Fruit fly (Drosophila melanogaster): Measurements from ENCODE around the gene Ssl1.
A peak's percentile ranks its signal among the peaks of the same experiment; 100 is the strongest.

Ssl1 gene

dm6 chr3L:22871030-22871844 lies 7.7 kb upstream of the Ssl1 start (continued):
- TF ChIP-seq CG13424 (tag; optimal IDR thresholded peaks at IDR 0.05): peak; percentile 14
- peak; percentile 69 for TF ChIP-seq BEAF-32 (GFP tag; optimal IDR thresholded peaks at IDR 0.05)
- TF ChIP-seq dimm (GFP tag; IDR thresholded peaks at IDR 0.05): no peak
- peak; percentile 4 for TF ChIP-seq CG9817 (tag; optimal IDR thresholded peaks at IDR 0.05)
- TF ChIP-seq CG6683 (GFP tag; optimal IDR thresholded peaks at IDR 0.05): no peak
- TF ChIP-seq CG32772 (GFP tag; IDR thresholded peaks at IDR 0.05): peak; percentile 12; the same call in 1 of the 2 replicates
- no peak for TF ChIP-seq caup (GFP tag; optimal IDR thresholded peaks at IDR 0.05; ENCODE audit: severe bottlenecking)
- TF ChIP-seq CG14014 (GFP tag; IDR thresholded peaks at IDR 0.05): peak; percentile 34; the same call in 1 of the 2 replicates
- TF ChIP-seq CG9609 (GFP tag; optimal IDR thresholded peaks at IDR 0.05): peak; percentile 13
- peak; percentile 74 for TF ChIP-seq amos (GFP tag; IDR thresholded peaks at IDR 0.05; ENCODE audit: partially characterized antibody)
- TF ChIP-seq knrl (GFP tag; IDR thresholded peaks at IDR 0.05; ENCODE audit: partially characterized antibody): peak; percentile 67; the same call in 2 of the 3 replicates
- TF ChIP-seq gcm (GFP tag; optimal IDR thresholded peaks at IDR 0.05): no peak
- TF ChIP-seq wek (GFP tag; optimal IDR thresholded peaks at IDR 0.05): no peak
- no peak for TF ChIP-seq CG11696 (GFP tag; IDR thresholded peaks at IDR 0.05)
- TF ChIP-seq Dad (GFP tag; optimal IDR thresholded peaks at IDR 0.05): no peak
- TF ChIP-seq Bgb (GFP tag; IDR thresholded peaks at IDR 0.05; ENCODE audit: partially characterized antibody): peak; percentile 65
- peak; percentile 41 for TF ChIP-seq CG3281 (GFP tag; optimal IDR thresholded peaks at IDR 0.05)
- peak; percentile 48 for TF ChIP-seq CG9932 (GFP tag; IDR thresholded peaks at IDR 0.05)
- TF ChIP-seq onecut (GFP tag; IDR thresholded peaks at IDR 0.05): peak; percentile 17
- no peak for TF ChIP-seq Gug (GFP tag; IDR thresholded peaks at IDR 0.05)
- TF ChIP-seq Mes4 (GFP tag; optimal IDR thresholded peaks at IDR 0.05): peak; percentile 21
- peak; percentile 77 for TF ChIP-seq Scr (GFP tag; IDR thresholded peaks at IDR 0.05; ENCODE audit: partially characterized antibody)
- no peak for TF ChIP-seq br (optimal IDR thresholded peaks at IDR 0.05)
- peak; percentile 33 for TF ChIP-seq CG7786 (GFP tag; optimal IDR thresholded peaks at IDR 0.05)
- no peak for TF ChIP-seq Hmr (GFP tag; optimal IDR thresholded peaks at IDR 0.05)
- peak; percentile 71 for TF ChIP-seq tna (GFP tag; IDR thresholded peaks at IDR 0.05; ENCODE audit: partially characterized antibody)
- TF ChIP-seq CG3407 (GFP tag; optimal IDR thresholded peaks at IDR 0.05): no peak
- TF ChIP-seq nerfin-2 (GFP tag; IDR thresholded peaks at IDR 0.05; ENCODE audit: partially characterized antibody): peak; percentile 71
- TF ChIP-seq Atf6 (GFP tag; IDR thresholded peaks at IDR 0.05): no peak
- no peak for TF ChIP-seq Asciz (GFP tag; optimal IDR thresholded peaks at IDR 0.05)
- peak; percentile 61; the same call in 1 of the 3 replicates for TF ChIP-seq CG7963 (GFP tag; IDR thresholded peaks at IDR 0.05; ENCODE audit: partially characterized antibody)
- TF ChIP-seq sob (GFP tag; IDR thresholded peaks at IDR 0.05): peak; percentile 14; the same call in 1 of the 2 replicates
- no peak for TF ChIP-seq CG6765 (GFP tag; optimal IDR thresholded peaks at IDR 0.05)
- TF ChIP-seq usp (GFP tag; optimal IDR thresholded peaks at IDR 0.05): no peak
- TF ChIP-seq bigmax (GFP tag; optimal IDR thresholded peaks at IDR 0.05): no peak
- TF ChIP-seq CG7928 (GFP tag; optimal IDR thresholded peaks at IDR 0.05): peak; percentile 6
- peak; percentile 92 for TF ChIP-seq Med (GFP tag)
- TF ChIP-seq dysf (GFP tag; IDR thresholded peaks at IDR 0.05): peak; percentile 54; the same call in 2 of the 3 replicates
- TF ChIP-seq CG11247 (GFP tag; IDR thresholded peaks at IDR 0.05): peak; percentile 41; the same call in 1 of the 2 replicates
- no peak for TF ChIP-seq CG11560 (tag; IDR thresholded peaks at IDR 0.05)
- TF ChIP-seq Chrac-16 (GFP tag; optimal IDR thresholded peaks at IDR 0.05): no peak
- 0 out of 2 replicates have a peak, but pooled peaks have one; percentile 28 for TF ChIP-seq HLH3B (GFP tag; IDR thresholded peaks at IDR 0.05)
- TF ChIP-seq Elba2 (GFP tag; optimal IDR thresholded peaks at IDR 0.05): no peak
- peak; percentile 29 for TF ChIP-seq MESR4 (GFP tag; optimal IDR thresholded peaks at IDR 0.05)
- peak; percentile 5 for TF ChIP-seq CG4282 (GFP tag; optimal IDR thresholded peaks at IDR 0.05)
- 0 out of 2 replicates have a peak, but pooled peaks have one; percentile 12 for TF ChIP-seq vvl (GFP tag; IDR thresholded peaks at IDR 0.05)
- TF ChIP-seq psq (GFP tag; optimal IDR thresholded peaks at IDR 0.05): no peak
- TF ChIP-seq MBD-R2 (GFP tag; IDR thresholded peaks at IDR 0.05): peak; percentile 46; the same call in 1 of the 2 replicates
